Fruit fly (Drosophila melanogaster): ENCODE data around the gene ntc.

The ntc gene

DNA sequence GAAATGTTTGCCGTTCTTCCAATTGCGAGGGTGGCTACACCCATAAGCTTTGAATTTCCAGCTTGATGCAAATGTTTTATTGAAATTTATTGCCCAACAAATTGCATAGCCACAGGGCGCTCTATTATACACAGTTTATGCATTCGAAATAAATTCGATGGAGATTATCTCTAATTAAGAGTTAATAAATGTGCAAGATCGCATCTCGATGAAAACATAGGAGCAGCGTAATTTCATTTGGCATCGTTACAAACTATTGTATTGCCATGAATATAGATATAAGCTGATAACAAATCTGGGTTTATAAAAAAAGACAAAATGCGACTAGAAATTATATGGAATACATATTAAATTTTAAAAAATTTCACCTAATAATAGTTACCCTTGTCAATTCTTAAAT, 44.2 kb upstream of the ntc start:
- no peak for TF ChIP-seq kay (GFP tag; ENCODE audit: borderline replicate concordance)

DNA sequence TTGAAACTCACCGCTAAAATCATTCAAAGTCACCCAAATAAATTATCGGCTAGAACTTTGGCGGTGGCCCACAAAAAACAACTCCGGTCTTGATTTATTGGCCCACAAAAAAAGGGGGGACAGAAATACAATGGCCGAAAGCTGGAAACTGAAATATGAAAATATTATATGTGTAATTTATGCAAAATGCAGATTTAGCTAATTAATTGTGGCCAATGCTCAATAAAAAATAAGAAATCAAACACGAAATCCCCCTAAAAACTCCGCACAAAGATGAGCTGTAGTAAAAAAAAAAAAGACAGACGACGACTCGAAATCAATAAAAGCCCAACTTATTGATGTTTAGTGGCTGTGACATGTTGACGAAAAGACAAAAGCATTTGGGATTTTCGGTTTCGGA, 43.5 kb upstream of the ntc start:
- no peak for TF ChIP-seq CG12768 (GFP tag; optimal IDR thresholded peaks at IDR 0.05)
- no peak for TF ChIP-seq ovo (GFP tag; optimal IDR thresholded peaks at IDR 0.05)
- no peak for TF ChIP-seq Clk (GFP tag; optimal IDR thresholded peaks at IDR 0.05)
- no peak for TF ChIP-seq pad (GFP tag; optimal IDR thresholded peaks at IDR 0.05)
- TF ChIP-seq CG14711 (tag; optimal IDR thresholded peaks at IDR 0.05) = no peak
- no peak for TF ChIP-seq kay (GFP tag; ENCODE audit: borderline replicate concordance)
- no peak for TF ChIP-seq Hr96 (GFP tag; optimal IDR thresholded peaks at IDR 0.05)
- no peak for TF ChIP-seq CG11617 (GFP tag; optimal IDR thresholded peaks at IDR 0.05)
- no peak for TF ChIP-seq Crg-1 (GFP tag; optimal IDR thresholded peaks at IDR 0.05)
- TF ChIP-seq tj (GFP tag; optimal IDR thresholded peaks at IDR 0.05) = no peak
- no peak for TF ChIP-seq bab1 (GFP tag; optimal IDR thresholded peaks at IDR 0.05)
- no peak for TF ChIP-seq CG7101 (tag; optimal IDR thresholded peaks at IDR 0.05)
- no peak for TF ChIP-seq Mnt (GFP tag; optimal IDR thresholded peaks at IDR 0.05)
- TF ChIP-seq CG7045 (GFP tag; optimal IDR thresholded peaks at IDR 0.05) = no peak
- TF ChIP-seq toe (GFP tag; optimal IDR thresholded peaks at IDR 0.05) = no peak

DNA sequence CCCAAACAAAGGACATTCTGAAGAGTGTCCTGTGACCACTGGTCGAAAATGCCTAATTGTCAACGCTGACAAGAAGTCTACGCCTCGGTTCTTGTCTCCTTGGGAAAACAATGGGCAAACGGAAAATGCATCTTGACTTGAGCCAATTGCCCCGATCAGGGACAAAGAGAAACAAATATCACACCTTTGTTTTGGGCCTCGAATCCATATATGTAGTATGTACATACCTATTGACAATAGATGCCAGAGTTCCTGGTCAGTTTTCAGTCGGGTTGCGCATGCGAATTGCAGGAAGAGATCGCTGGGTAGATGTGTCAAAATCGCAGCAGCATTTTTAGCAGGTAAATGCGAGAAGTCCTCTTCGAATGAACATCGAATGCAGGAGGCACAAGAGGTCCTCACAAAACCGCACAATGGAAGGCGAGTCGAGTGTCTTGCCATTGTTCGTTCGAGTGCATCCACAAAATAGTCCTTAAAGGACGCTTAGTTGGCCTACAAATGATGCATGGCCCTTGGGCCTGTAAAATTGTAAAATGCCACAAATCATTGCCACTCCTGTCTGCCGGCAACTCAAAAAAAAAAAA, 42.5 kb upstream of the ntc start:
- TF ChIP-seq CG7101 (tag; optimal IDR thresholded peaks at IDR 0.05) (no peak), CG14711 (tag; optimal IDR thresholded peaks at IDR 0.05) (no peak), tj (GFP tag; optimal IDR thresholded peaks at IDR 0.05) (no peak), cnc (optimal IDR thresholded peaks at IDR 0.05) (no peak), CG11617 (GFP tag; optimal IDR thresholded peaks at IDR 0.05) (no peak), CG12768 (GFP tag; optimal IDR thresholded peaks at IDR 0.05) (no peak), pad (GFP tag; optimal IDR thresholded peaks at IDR 0.05) (no peak), Crg-1 (GFP tag; optimal IDR thresholded peaks at IDR 0.05) (no peak), toe (GFP tag; optimal IDR thresholded peaks at IDR 0.05) (no peak), kay (GFP tag; ENCODE audit: borderline replicate concordance) (no peak), Hr96 (GFP tag; optimal IDR thresholded peaks at IDR 0.05) (no peak)

DNA sequence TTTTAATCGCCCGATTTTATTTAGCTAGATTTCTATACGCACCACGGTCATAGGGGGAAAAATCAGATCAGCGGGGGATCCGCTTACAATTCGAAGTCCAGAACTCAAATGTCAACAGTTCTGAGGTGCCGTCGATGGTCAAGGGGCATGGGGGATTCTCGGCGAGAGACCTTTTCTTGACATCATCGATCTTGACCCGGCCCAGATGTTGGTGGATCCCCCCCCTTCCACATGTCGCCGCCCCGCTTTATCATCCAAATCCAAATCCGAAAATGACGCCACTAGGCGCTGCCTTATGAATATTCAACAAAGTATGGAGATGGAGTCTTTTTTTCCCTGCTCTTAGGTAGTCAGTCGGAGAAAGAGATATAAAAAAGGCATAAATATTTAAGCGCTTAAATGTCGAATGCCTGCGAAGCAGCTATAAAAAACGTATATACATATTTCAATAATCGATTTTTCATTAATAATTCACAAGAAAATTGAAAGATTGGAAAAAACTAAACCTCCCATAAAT, 41.6 kb upstream of the ntc start:
- TF ChIP-seq bab1 (GFP tag; optimal IDR thresholded peaks at IDR 0.05) (no peak), ovo (GFP tag; optimal IDR thresholded peaks at IDR 0.05) (no peak), cic (GFP tag; optimal IDR thresholded peaks at IDR 0.05) (no peak), Mnt (GFP tag; optimal IDR thresholded peaks at IDR 0.05) (no peak), CG12768 (GFP tag; optimal IDR thresholded peaks at IDR 0.05) (no peak), toe (GFP tag; optimal IDR thresholded peaks at IDR 0.05) (no peak), pad (GFP tag; optimal IDR thresholded peaks at IDR 0.05) (no peak), CG5204 (GFP tag; optimal IDR thresholded peaks at IDR 0.05) (no peak)

DNA sequence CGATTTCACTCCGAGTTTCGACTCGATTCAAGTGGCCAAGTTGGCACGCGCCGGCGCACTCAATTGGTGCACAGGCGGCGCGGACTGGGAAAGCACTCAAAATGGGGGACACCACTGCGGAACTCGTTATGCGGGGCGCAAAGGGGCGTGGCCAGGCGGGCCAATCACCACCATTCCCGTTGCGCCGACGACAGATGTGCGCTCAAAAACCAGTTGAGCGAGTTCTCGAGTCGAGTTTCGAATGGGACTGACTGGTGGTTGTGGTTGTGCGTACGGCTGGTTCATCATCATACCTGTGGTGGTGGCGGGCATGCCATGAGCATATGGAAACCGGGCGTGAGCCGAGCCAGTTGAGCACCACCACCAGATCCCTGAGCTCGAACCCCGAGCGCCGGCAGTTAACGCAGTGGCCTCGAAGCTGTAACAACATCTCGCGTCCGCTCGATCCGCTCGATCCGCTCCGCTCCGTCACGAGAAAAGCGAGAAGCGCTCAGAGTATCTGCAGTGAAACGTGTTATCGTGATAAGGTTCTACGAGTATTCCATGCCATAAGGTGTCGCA, 39.6 kb upstream of the ntc start, which contains the start of gene Awh:
Gene Awh, plus strand, starts transcription at position 392 of the 561 bp plus-strand sequence.
- TF ChIP-seq Crg-1 (GFP tag; optimal IDR thresholded peaks at IDR 0.05) = no peak
- no peak for TF ChIP-seq bab1 (GFP tag; optimal IDR thresholded peaks at IDR 0.05)
- TF ChIP-seq pad (GFP tag; optimal IDR thresholded peaks at IDR 0.05) = no peak
- no peak for TF ChIP-seq CG7101 (tag; optimal IDR thresholded peaks at IDR 0.05)
- no peak for TF ChIP-seq CG14711 (tag; optimal IDR thresholded peaks at IDR 0.05)

DNA sequence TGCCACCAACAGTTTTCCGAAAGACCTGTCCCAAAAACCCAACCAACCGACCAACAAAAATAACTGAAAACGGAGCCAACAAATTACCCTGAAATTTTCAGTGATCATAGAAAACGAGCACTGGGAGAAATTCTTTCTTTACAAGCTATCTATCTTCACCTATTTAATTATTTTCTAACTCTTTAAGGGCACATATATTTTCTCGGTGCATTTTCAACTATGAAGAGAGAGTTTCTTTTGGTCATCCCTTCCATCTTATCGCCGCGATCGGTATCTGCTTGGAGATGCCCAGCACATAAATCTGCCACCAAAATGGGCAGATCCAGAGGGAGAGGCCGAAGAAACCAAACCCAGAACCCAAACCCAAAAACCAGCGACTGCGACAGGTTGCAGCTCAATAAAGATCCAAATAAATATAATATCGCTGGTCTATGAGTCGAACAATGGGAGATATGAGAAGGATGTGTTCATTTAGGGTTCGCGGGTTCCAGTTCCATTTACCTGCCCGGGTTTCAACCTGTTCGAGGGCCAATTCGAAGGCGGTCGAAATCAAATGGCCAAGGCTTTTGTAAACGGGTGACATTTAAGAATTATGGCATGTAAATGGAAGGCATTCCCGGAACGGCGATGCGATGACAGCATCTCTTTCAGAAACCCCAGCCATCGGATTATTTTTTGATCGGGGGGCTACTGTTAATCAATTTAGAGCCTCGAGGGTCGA, 36.9 kb upstream of the ntc start:
- TF ChIP-seq toe (GFP tag; optimal IDR thresholded peaks at IDR 0.05) = no peak
- no peak for TF ChIP-seq CG33017 (tag; optimal IDR thresholded peaks at IDR 0.05)
- TF ChIP-seq CG7045 (GFP tag; optimal IDR thresholded peaks at IDR 0.05) = no peak
- no peak for TF ChIP-seq ovo (GFP tag; optimal IDR thresholded peaks at IDR 0.05)
- TF ChIP-seq CG1620 (GFP tag; optimal IDR thresholded peaks at IDR 0.05) = no peak
- no peak for TF ChIP-seq bab1 (GFP tag; optimal IDR thresholded peaks at IDR 0.05)
- TF ChIP-seq Crg-1 (GFP tag; optimal IDR thresholded peaks at IDR 0.05) = no peak
- no peak for TF ChIP-seq Mnt (GFP tag; optimal IDR thresholded peaks at IDR 0.05)
- TF ChIP-seq tj (GFP tag; optimal IDR thresholded peaks at IDR 0.05) = no peak

DNA sequence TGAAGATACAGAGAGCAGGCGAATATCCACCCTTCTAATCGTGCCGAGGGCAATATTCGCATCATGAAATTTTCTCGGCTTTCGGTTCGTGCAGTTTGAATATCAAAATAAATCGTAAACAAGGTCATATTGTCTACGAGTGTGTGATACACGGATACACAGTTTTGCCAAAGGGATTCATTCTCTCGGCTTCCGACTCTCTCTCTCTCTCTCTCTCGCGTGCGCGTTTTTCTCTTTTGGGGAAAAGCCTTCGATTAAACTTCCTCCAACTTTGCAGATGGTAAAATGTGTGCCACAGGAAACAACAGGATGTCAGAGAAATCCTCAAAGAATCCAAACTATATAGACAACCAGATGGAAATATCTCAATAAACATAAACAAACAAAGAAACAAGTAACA, 21.9 kb upstream of the ntc start:
- TF ChIP-seq Hr96 (GFP tag; optimal IDR thresholded peaks at IDR 0.05) = no peak
- TF ChIP-seq kay (GFP tag; ENCODE audit: borderline replicate concordance) = peak; percentile 35
